Fruit fly (Drosophila melanogaster) whole organism, pupa: ENCODE measurements around the gene Cpsf100.

Source experiments
- CG12605 ChIP-seq: fragments of 200-800 bp; sonication (Bioruptor generic); IDR thresholded peaks from 2 replicates; pipeline ENCODE4 v1.3.6; 2022; ENCODE audit warnings: missing biosample characterization, missing genetic modification characterization
- CG17806 ChIP-seq: fragments of 200-800 bp; sonication (Bioruptor generic); optimal IDR thresholded peaks from 2 replicates; lab custom pipeline; 2018; ENCODE audit warnings: missing biosample characterization, mild to moderate bottlenecking, missing genetic modification characterization, moderate library complexity
- CG32121 ChIP-seq: fragments of 200-800 bp; sonication (Bioruptor generic); IDR thresholded peaks from 2 replicates; pipeline ENCODE4 v1.3.6; 2022; ENCODE audit warnings: missing biosample characterization, missing genetic modification characterization
- CG8159 ChIP-seq: fragments of 200-800 bp; sonication (Bioruptor generic); optimal IDR thresholded peaks from 3 replicates; lab custom pipeline; 2018; ENCODE audit warnings: missing biosample characterization, mild to moderate bottlenecking, missing genetic modification characterization, moderate library complexity
- CG9948 ChIP-seq: fragments of 200-800 bp; sonication (Bioruptor generic); optimal IDR thresholded peaks from 2 replicates; lab custom pipeline; 2018; ENCODE audit warnings: missing biosample characterization, mild to moderate bottlenecking, missing genetic modification characterization, moderate library complexity
- D1 ChIP-seq: fragments of 200-800 bp; sonication (Bioruptor generic); optimal IDR thresholded peaks from 2 replicates; lab custom pipeline; 2018; ENCODE audit warnings: missing biosample characterization, mild to moderate bottlenecking, missing genetic modification characterization, moderate library complexity
- EcR ChIP-seq: fragments of 200-800 bp; sonication (Bioruptor generic); optimal IDR thresholded peaks from 3 replicates; lab custom pipeline; 2019; ENCODE audit warnings: missing biosample characterization, missing genetic modification characterization, mild to moderate bottlenecking, moderate library complexity, missing genetic modification reagents
- fd96Ca ChIP-seq: fragments of 200-800 bp; sonication (Bioruptor generic); IDR thresholded peaks from 3 replicates; pipeline ENCODE4 v1.3.6; 2022; ENCODE audit warnings: missing biosample characterization, missing genetic modification characterization

dm6 chr3R:28987596-28988378, 46.6 kb upstream of the Cpsf100 start:
- peak; percentile 23 for TF ChIP-seq CG9948 (tag; lab: Kevin White, UChicago)
- TF ChIP-seq fd96Ca (GFP tag; lab: Robert Waterston, UW), result no peak
- TF ChIP-seq CG8159 (tag; lab: Kevin White, UChicago), result peak; percentile 67
- no peak for TF ChIP-seq CG12605
- no peak for TF ChIP-seq D1 (tag; lab: Kevin White, UChicago)
- TF ChIP-seq EcR (GFP tag; lab: Kevin White, UChicago), result no peak
- no peak for TF ChIP-seq CG32121
- TF ChIP-seq CG17806, result peak; percentile 12
